Fruit fly (Drosophila melanogaster): ENCODE data around the gene CG9727.

Gene CG9727

DNA sequence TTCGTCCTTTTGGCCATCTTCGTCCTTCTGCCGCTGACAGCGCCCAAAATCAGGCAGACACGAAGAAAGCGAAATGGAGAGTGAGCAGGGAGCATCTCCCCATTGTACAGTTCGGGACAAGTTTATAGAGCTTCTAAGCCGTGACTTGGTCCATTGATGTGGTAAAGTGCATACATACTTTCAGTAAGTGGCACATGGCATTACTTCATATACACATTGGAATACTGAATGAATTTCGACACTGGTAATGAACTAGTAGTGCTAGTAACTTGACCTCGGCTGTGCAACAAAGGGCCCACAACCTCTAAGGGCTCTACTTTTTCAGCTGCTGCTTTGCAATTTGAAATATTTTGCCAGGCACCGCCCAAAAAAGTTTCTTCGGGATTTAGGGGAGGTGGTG is 40.2 kb downstream of the CG9727 start:
- no peak for TF ChIP-seq CG17801 (GFP tag; optimal IDR thresholded peaks at IDR 0.05; ENCODE audit: partially characterized antibody)

dm6 chr3R:6414439-6415344 is 41.8 kb downstream of the CG9727 start:
- no peak for TF ChIP-seq CG17801 (GFP tag; optimal IDR thresholded peaks at IDR 0.05; ENCODE audit: partially characterized antibody)

DNA sequence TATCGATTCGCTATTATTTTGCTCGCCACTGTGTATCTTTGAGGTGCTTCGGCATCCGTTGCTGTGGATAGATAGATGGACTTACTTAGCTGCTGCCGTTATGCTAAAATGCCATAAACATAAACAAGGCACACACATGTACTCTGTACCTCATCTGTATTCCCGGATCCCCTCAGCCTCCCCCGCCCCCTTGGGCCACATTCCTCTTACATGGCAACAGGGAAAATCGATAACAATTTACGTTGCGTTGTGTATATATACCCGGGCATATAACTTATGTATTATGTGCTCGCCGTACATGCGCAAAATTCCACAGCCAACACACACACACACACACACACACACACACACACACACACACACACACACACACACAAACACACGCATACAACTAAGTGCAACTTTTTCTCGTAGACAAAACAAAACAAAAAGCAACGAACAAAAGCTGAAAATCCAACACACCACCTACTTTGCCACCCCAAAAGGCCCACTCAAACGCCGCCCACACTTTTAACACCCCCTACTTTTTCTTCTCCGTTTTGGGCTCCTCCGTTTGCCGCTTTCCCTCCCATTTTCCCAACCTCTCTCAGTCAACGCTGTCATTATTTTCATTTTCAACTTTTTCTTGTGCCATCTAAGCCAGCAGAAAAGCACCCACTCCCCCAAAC is 42.6 kb downstream of the CG9727 start:
- no peak for TF ChIP-seq CG17801 (GFP tag; optimal IDR thresholded peaks at IDR 0.05; ENCODE audit: partially characterized antibody)

DNA sequence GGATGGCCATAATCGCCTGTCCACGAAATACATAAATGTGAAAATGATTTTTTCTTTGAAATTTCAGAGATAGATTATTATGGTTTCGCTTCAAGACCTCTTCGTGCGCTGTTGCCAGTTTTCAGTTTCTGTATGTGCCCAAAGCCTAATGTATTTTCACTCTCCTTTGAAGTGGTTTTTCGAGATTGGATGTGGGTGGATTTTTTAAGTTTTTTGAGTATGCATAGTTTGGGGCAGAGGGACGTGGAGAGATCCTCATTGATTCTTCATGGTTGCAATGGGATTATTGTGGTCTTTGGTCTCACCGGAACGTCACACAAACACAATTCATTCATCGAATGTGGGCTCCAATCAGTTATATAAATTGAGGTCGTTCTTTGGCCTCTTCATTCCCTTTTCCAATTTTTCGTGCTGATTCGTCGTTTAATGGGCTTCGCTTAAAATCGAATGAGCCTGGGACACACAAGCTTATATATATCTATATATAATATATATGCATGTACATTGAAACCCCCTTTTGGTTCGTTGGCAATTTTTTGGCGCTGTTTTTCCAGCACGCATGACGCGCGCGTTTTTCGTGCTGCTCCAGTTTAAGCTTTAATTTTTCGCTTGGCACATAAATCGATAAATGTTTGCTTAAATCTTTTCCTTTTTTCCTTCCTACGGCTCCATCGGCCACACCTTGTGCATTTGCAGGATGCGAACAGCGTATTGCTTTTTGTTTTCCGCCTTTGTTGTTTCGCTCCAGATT is 44.8 kb downstream of the CG9727 start:
- no peak for TF ChIP-seq CG17801 (GFP tag; optimal IDR thresholded peaks at IDR 0.05; ENCODE audit: partially characterized antibody)

DNA sequence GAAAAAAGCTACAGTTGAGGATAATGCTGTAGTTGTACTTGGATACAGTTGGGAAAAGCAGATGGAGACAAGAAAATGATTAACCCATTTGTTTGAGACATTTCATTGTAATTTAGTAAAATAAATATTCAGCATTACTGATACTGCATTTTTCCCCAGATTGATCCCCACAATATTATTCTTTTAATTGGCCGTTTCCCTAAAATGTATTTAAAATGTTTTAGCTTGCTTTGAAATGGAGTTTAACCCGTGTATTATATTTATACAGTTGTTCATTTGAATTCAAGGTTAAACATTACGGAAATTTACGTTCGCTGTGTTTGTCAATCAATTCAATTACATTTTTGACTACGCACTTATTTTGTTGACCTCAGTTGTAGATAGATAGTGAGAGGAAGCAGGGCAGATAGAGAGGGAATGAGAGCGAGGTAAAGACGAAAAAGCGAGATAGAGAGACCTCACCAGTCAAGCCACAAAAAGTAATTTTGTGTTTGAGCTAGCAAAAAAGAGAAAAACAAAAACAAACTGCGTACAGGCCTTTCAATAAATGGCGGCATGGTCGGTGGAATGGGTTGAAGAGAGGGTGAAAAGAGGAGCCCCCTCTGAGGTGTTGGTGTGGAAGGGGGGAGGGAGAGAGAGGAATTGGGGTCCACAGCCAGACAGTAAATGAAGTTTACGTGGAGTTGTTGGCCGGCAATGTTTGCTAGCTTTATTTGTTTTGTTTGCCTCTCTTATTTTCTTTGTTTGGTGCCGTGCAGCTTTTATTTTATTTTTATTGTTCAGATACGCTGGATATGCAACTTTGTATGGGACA is 45.9 kb downstream of the CG9727 start:
- TF ChIP-seq CG17801 (GFP tag; optimal IDR thresholded peaks at IDR 0.05; ENCODE audit: partially characterized antibody), result peak; percentile 16

DNA sequence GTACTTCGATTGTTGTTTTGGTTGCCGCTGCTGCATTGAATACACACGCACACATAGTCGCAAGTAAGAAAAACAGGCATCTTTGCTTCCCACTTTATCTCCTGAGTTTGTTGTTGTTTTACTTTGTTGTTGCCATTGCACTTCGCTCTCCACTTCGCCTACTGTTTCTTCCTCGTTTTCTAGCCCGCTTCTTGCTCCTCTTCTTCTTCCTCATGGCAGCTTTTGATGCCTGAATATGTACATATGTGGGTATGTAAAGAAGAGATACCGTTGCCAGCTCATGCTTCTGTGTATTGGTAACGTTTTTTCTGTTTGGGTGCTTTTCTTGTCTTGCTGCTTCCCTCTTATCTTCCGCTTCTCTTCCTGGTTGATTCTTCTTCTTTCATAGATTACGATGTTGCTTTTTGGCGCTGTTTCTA is 47.3 kb downstream of the CG9727 start:
- no peak for TF ChIP-seq CG17801 (GFP tag; optimal IDR thresholded peaks at IDR 0.05; ENCODE audit: partially characterized antibody)

- no peak for TF ChIP-seq CG17801 (GFP tag; optimal IDR thresholded peaks at IDR 0.05; ENCODE audit: partially characterized antibody)
Observed at dm6 chr3R:6408467-6408866, 48.0 kb downstream of the CG9727 start.

dm6 chr3R:6407544-6407943 is 48.9 kb downstream of the CG9727 start:
- no peak for TF ChIP-seq CG17801 (GFP tag; optimal IDR thresholded peaks at IDR 0.05; ENCODE audit: partially characterized antibody)

DNA sequence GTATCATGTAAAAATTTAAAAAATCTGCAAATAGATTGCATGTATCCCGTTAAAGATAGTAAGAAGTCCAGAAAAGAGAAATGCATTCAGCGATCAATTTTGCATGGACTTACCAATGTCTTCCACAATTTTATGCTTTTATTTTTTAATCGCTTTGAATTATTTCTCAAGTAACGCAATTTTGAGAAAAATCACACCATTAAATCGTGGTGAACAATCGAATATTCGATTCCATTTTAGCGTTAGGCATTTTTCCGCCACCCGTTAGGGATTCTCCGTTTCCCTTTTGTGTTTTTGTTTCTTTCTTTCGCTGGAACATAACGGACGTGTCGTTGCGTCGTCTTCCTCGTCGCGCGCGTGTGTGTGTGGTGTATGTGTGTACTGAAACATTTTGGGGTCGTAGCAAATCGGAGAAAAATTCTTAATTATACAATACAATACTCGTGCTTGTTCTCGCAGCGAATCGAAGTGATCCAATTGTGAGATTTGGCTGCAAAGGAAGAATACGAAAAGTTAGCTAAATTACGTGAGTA is 49.8 kb downstream of the CG9727 start, which contains the start of gene gpp:
Gene gpp, plus strand, starts transcription at position 290 of the 533 bp plus-strand sequence.
- peak; percentile 51 for TF ChIP-seq CG17801 (GFP tag; optimal IDR thresholded peaks at IDR 0.05; ENCODE audit: partially characterized antibody)

DNA sequence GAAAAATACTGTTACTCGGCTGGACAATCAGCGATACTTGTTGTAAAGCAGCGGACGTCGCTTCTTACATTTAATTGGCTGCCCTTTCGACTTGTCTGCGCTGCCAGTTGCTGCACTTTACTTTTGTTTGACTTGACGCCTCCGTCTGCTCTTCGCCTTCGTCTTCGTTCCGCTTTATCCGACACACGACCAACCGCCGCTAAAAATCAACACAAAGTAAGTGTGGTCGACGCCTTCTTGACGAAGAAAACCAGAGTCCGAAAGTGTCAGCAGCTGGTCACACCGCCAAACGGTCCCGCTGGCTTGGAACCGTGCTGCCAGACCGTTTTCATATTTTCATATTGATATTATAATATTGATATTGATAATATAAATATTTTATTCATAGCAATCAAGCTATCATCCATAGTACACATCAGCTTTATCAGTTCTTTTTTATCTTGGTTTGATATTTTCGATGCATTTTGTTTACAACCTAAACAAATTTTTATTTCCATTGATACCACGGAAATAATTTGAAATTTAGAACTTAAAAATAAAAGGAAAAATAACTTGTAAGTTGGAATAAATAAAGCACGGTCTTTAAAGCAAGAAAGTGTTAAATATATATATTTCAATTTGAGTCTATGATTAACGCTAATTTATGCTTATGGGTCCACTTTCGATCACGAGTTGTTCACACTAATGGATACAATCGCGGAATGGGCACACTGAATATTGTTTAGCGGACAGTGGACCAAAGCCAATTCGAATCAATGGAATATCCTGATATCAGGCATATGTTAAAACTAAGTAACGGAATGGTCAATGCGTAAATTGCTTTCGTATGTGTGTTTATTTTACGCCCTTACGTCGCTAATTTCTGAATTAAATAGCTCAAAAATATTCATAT is 50.6 kb downstream of the CG9727 start, which contains the start of gene Dmtn:
Gene Dmtn, minus strand, starts transcription at position 222 of the 892 bp plus-strand sequence.
- peak; percentile 58 for TF ChIP-seq CG17801 (GFP tag; optimal IDR thresholded peaks at IDR 0.05; ENCODE audit: partially characterized antibody)

DNA sequence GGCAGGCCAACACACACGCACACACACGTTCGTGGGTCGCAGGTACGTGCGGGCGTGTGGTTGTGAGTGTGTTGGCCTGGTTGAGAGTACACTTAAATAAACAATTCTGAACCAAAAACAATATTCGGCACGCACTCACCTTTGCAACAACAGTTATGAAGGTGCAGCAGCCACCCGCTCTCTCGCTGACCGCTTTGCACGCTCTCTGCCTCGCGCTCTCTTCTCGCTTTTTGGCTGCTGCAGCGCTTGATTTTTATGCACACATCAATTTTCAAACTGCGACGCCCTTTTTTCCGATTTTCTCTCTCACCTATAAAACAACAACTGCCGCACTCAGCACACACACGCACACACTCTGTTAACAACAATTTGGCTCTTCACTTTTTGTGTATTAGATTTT is 51.2 kb downstream of the CG9727 start:
- TF ChIP-seq CG17801 (GFP tag; optimal IDR thresholded peaks at IDR 0.05; ENCODE audit: partially characterized antibody), result no peak

DNA sequence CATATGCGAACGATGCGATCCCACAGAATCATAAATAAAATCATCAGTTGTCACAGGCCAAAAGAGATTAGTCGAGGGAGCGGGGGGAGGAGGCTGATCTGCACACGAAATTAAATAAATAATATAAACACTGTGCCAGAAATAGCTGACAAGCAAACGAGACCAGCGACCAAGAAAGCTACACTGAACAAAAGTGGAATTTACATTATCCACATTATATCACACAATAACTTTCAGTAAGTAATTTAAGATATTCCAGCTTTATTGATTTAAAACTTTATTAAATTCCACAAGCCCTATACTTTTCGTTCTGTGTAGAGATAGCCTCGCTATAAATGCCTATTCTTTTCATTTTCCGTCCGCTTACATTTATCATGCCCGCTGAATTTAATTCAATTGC is 52.3 kb downstream of the CG9727 start:
- TF ChIP-seq CG17801 (GFP tag; optimal IDR thresholded peaks at IDR 0.05; ENCODE audit: partially characterized antibody), result peak; percentile 47

DNA sequence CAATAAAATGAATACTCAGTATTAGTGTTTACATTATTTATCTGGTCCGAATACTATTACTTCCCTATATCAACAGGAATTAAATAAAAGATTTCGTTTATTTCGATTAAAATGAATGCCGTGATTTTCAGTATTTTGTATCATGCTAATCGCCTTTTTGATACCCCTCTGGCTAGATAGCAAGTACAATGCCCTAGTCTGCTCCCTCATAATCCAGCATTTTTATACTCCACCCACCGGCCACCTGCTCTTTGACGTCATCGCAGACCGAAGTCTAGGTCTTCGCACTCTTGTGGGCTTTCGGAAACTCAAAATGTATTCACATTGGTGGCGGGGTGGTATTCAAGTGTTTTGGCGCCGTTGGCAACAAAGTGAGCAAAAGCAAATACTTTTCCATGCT is 52.8 kb downstream of the CG9727 start:
- TF ChIP-seq CG17801 (GFP tag; optimal IDR thresholded peaks at IDR 0.05; ENCODE audit: partially characterized antibody), result no peak
